Worm (Caenorhabditis elegans): ENCODE data around the gene srlf-35.

The srlf-35 gene

ce11 chrV:474516-474915 lies 29.3 kb upstream of the srlf-35 start, which contains the start of gene nhr-99:
nhr-99 (plus strand) TSS chrV:474778.
- TF ChIP-seq elt-2 (tag; optimal IDR thresholded peaks at IDR 0.05) = peak; percentile 62
- no peak for TF ChIP-seq nhr-237 (tag; optimal IDR thresholded peaks at IDR 0.05)
- peak in 1 of 2 experiments; percentile 10 for TF ChIP-seq lin-35 (GFP tag; optimal IDR thresholded peaks at IDR 0.05)
- TF ChIP-seq zip-4 (GFP tag; optimal IDR thresholded peaks at IDR 0.05) = no peak
- peak; percentile 40 for TF ChIP-seq nhr-20 (tag; optimal IDR thresholded peaks at IDR 0.05)
- no peak for TF ChIP-seq egl-13 (tag; optimal IDR thresholded peaks at IDR 0.05)

- no peak for TF ChIP-seq ceh-90 (tag; optimal IDR thresholded peaks at IDR 0.05)
- TF ChIP-seq fkh-8 (tag; optimal IDR thresholded peaks at IDR 0.05) = peak; percentile 5
- TF ChIP-seq vab-15 (tag; optimal IDR thresholded peaks at IDR 0.05) = no peak
- no peak for TF ChIP-seq lir-3 (tag; optimal IDR thresholded peaks at IDR 0.05; ENCODE audit: poor library complexity)
- TF ChIP-seq lin-35 (GFP tag; optimal IDR thresholded peaks at IDR 0.05) = peak in 1 of 2 experiments; percentile 1
- TF ChIP-seq blmp-1 (tag; optimal IDR thresholded peaks at IDR 0.05) = no peak
- TF ChIP-seq nhr-28 (tag; optimal IDR thresholded peaks at IDR 0.05) = no peak
- TF ChIP-seq ztf-11 (tag; optimal IDR thresholded peaks at IDR 0.05) = no peak
- TF ChIP-seq elt-2 (tag; optimal IDR thresholded peaks at IDR 0.05) = peak; percentile 14
- TF ChIP-seq egl-13 (tag; optimal IDR thresholded peaks at IDR 0.05) = no peak
- no peak for TF ChIP-seq nhr-90 (tag; optimal IDR thresholded peaks at IDR 0.05; ENCODE audit: poor library complexity)
- no peak for TF ChIP-seq unc-30 (tag; optimal IDR thresholded peaks at IDR 0.05)
- TF ChIP-seq ceh-8 (GFP tag; optimal IDR thresholded peaks at IDR 0.05) = no peak
- no peak for TF ChIP-seq rnt-1 (tag; optimal IDR thresholded peaks at IDR 0.05)
These were observed 26.1 kb upstream of the srlf-35 start, which contains the start of gene nhr-55 for ce11 chrV:477664-478212. nhr-55 (plus strand) TSS chrV:478162.

DNA sequence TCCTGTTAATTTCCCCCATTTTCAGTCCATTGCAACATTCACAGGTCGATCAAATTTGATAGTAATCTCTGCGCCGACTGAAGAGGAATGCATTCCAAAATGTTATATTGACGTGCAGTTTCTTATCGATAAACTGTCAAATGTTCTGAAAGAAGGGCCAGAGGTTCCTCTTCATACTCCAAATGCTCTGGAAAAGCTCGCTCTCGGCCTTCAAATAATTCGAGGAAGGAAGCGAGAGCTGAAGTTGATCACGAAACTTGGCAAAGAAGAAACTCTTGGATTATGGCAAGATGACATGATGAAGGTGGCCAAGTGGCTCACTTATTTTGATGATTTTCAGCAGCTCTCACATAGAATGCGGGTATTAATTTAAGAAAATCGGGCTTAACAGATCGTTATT lies 24.8 kb upstream of the srlf-35 start:
- TF ChIP-seq unc-98 (GFP tag; IDR thresholded peaks at IDR 0.05) = no peak
- no peak for TF ChIP-seq fkh-10 (GFP tag; optimal IDR thresholded peaks at IDR 0.05)
- TF ChIP-seq ceh-63 (GFP tag; optimal IDR thresholded peaks at IDR 0.05) = no peak
- no peak for TF ChIP-seq ceh-82 (tag; optimal IDR thresholded peaks at IDR 0.05)
- no peak for TF ChIP-seq efl-3 (GFP tag; optimal IDR thresholded peaks at IDR 0.05)
- TF ChIP-seq fos-1 (tag; optimal IDR thresholded peaks at IDR 0.05) = no peak
- TF ChIP-seq nhr-71 (tag; optimal IDR thresholded peaks at IDR 0.05) = no peak
- no peak for TF ChIP-seq unc-30 (tag; optimal IDR thresholded peaks at IDR 0.05)
- no peak for TF ChIP-seq zip-4 (GFP tag; optimal IDR thresholded peaks at IDR 0.05)
- TF ChIP-seq mdl-1 (tag; optimal IDR thresholded peaks at IDR 0.05) = no peak
- no peak for TF ChIP-seq elt-3 (tag; optimal IDR thresholded peaks at IDR 0.05)

DNA sequence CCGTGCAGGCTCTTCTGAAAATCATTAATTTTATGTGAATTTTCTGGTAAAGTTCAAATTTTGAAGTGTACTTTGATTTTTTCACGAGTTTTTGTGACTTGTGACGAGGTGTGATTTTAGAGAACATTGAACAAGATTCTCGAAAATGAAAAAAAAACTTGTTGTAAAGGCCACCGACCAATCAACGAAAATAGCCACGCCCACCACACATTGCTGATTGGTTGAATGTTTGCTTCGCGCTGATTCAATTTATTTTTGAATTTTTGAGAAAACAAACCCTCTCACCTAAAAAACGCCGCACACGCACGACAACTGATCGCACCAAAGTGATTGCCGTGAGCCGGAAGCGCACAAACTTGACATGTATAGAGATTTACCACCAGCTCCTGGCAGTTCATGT lies 21.0 kb upstream of the srlf-35 start:
- TF ChIP-seq egl-13 (tag; optimal IDR thresholded peaks at IDR 0.05) (no peak), nhr-11 (tag; optimal IDR thresholded peaks at IDR 0.05) (no peak), alr-1 (tag; optimal IDR thresholded peaks at IDR 0.05; ENCODE audit: borderline replicate concordance) (no peak), vab-15 (tag; optimal IDR thresholded peaks at IDR 0.05) (no peak), sptf-1 (tag; optimal IDR thresholded peaks at IDR 0.05) (no peak), unc-98 (GFP tag; IDR thresholded peaks at IDR 0.05) (no peak), nhr-237 (tag; optimal IDR thresholded peaks at IDR 0.05) (no peak), fkh-10 (GFP tag; optimal IDR thresholded peaks at IDR 0.05) (no peak), ceh-82 (tag; optimal IDR thresholded peaks at IDR 0.05) (no peak), ets-5 (GFP tag; IDR thresholded peaks at IDR 0.05) (no peak)

- TF ChIP-seq C04F5.9 (tag; optimal IDR thresholded peaks at IDR 0.05) (no peak), sox-4 (tag; optimal IDR thresholded peaks at IDR 0.05) (no peak), lin-14 (GFP tag; optimal IDR thresholded peaks at IDR 0.05) (peak; percentile 12), elt-3 (tag; optimal IDR thresholded peaks at IDR 0.05) (no peak), ceh-63 (GFP tag; optimal IDR thresholded peaks at IDR 0.05) (no peak), nhr-28 (tag; optimal IDR thresholded peaks at IDR 0.05) (no peak), fkh-4 (tag; optimal IDR thresholded peaks at IDR 0.05; ENCODE audit: borderline replicate concordance) (no peak), ztf-4 (tag; optimal IDR thresholded peaks at IDR 0.05) (no peak), nhr-20 (tag; optimal IDR thresholded peaks at IDR 0.05) (peak; percentile 30), ceh-82 (tag; optimal IDR thresholded peaks at IDR 0.05) (no peak), egl-13 (tag; optimal IDR thresholded peaks at IDR 0.05) (no peak), alr-1 (tag; optimal IDR thresholded peaks at IDR 0.05; ENCODE audit: borderline replicate concordance) (no peak), snpc-4 (tag; optimal IDR thresholded peaks at IDR 0.05) (no peak), nhr-84 (tag; optimal IDR thresholded peaks at IDR 0.05) (no peak), F16B12.6 (tag; optimal IDR thresholded peaks at IDR 0.05) (no peak), lin-15B (tag; optimal IDR thresholded peaks at IDR 0.05) (no peak), ceh-8 (GFP tag; optimal IDR thresholded peaks at IDR 0.05) (no peak), tlp-1 (tag; optimal IDR thresholded peaks at IDR 0.05) (peak; percentile 28), hlh-17 (GFP tag; optimal IDR thresholded peaks at IDR 0.05; ENCODE audit: borderline replicate concordance) (no peak), pqm-1 (tag; optimal IDR thresholded peaks at IDR 0.05) (no peak)
These were observed 20.5 kb upstream of the srlf-35 start, which contains the start of gene nhr-130 for ce11 chrV:483289-483795. nhr-130 (minus strand) TSS chrV:483339.

Measured in whole organism, L1 larva.